Worm (Caenorhabditis elegans) whole organism, L4 larva: ENCODE data around the gene H25P19.1.

Experiments used
- F10B5.3 ChIP-seq: sonication (generic microtip); optimal IDR thresholded peaks from 2 replicates; lab custom pipeline; 2016; ENCODE audit warnings: mild to moderate bottlenecking, missing genetic modification characterization, missing compliant biosample characterization
- F26F4.8 ChIP-seq: fragments of 200-800 bp; sonication (Bioruptor generic); conservative IDR thresholded peaks from 2 replicates; pipeline ENCODE4 v1.3.6; 2022; ENCODE audit warnings: missing genetic modification characterization, missing compliant biosample characterization
- F37D6.2 ChIP-seq: sonication (generic microtip); optimal IDR thresholded peaks from 2 replicates; lab custom pipeline; 2016; ENCODE audit warnings: mild to moderate bottlenecking, missing genetic modification characterization, missing compliant biosample characterization
- F44E2.7 ChIP-seq: fragments of 200-800 bp; sonication (Bioruptor generic); IDR thresholded peaks from 2 replicates; pipeline ENCODE4 v2.1.2; 2022; ENCODE audit warnings: missing genetic modification characterization, missing compliant biosample characterization
- T20F7.1 ChIP-seq: fragments of 200-800 bp; sonication (Bioruptor generic); optimal IDR thresholded peaks from 2 replicates; lab custom pipeline; 2018; ENCODE audit warnings: mild to moderate bottlenecking, missing genetic modification characterization, missing compliant biosample characterization
- T26A8.4 ChIP-seq: fragments of 200-800 bp; sonication (Bioruptor generic); IDR thresholded peaks from 2 replicates; pipeline ENCODE4 v1.3.6; 2022; ENCODE audit warnings: missing genetic modification characterization, missing compliant biosample characterization
- ZK546.5 ChIP-seq, 2 experiments: sonication (generic microtip); optimal IDR thresholded peaks; 2 replicates each; lab custom pipeline; 2017; ENCODE audit warnings: missing biosample characterization in 2 of 2, missing genetic modification characterization in 2 of 2
- aly-2 ChIP-seq: sonication (generic microtip); optimal IDR thresholded peaks from 2 replicates; lab custom pipeline; 2018; ENCODE audit warnings: missing biosample characterization, missing genetic modification characterization
- ama-1 ChIP-seq: fragments of 150-350 bp; optimal IDR thresholded peaks from 2 replicates; lab custom pipeline; 2014; ENCODE audit warnings: inconsistent platforms, mixed read lengths
- attf-4 ChIP-seq: sonication (generic microtip); optimal IDR thresholded peaks from 3 replicates; lab custom pipeline; 2017; ENCODE audit warnings: missing biosample characterization, missing genetic modification characterization
- ceh-20 ChIP-seq: fragments of 200-800 bp; sonication (Bioruptor generic); IDR thresholded peaks from 2 replicates; pipeline ENCODE4 v1.3.6; 2022; ENCODE audit warnings: missing genetic modification reagents, missing genetic modification characterization, missing compliant biosample characterization
- ceh-28 ChIP-seq: fragments of 150-350 bp; optimal IDR thresholded peaks from 2 replicates; lab custom pipeline; 2014; ENCODE audit warnings: missing biosample characterization, missing genetic modification reagents, missing genetic modification characterization
- ceh-32 ChIP-seq: sonication (generic microtip); optimal IDR thresholded peaks from 2 replicates; lab custom pipeline; 2016; ENCODE audit warnings: mild to moderate bottlenecking, missing genetic modification characterization, missing compliant biosample characterization; ENCODE audit not compliant: poor library complexity
- daf-12 ChIP-seq: fragments of 150-350 bp; optimal IDR thresholded peaks from 2 replicates; lab custom pipeline; 2014; ENCODE audit warnings: missing biosample characterization, missing genetic modification reagents, missing genetic modification characterization
- daf-19 ChIP-seq: fragments of 200-800 bp; sonication (Bioruptor generic); conservative IDR thresholded peaks from 2 replicates; pipeline ENCODE4 v1.3.6; 2022; ENCODE audit warnings: missing genetic modification characterization, missing compliant biosample characterization
- duxl-1 ChIP-seq: sonication (generic microtip); optimal IDR thresholded peaks from 2 replicates; lab custom pipeline; 2016; ENCODE audit warnings: mild to moderate bottlenecking, missing genetic modification characterization, moderate library complexity, missing compliant biosample characterization; ENCODE audit not compliant: poor library complexity
- egl-27 ChIP-seq: sonication (generic microtip); optimal IDR thresholded peaks from 3 replicates; lab custom pipeline; 2017; ENCODE audit warnings: missing biosample characterization, missing genetic modification reagents, missing genetic modification characterization
- hlh-11 ChIP-seq: fragments of 200-800 bp; sonication (Bioruptor generic); optimal IDR thresholded peaks from 2 replicates; lab custom pipeline; 2018; ENCODE audit warnings: mild to moderate bottlenecking, missing genetic modification characterization, missing compliant biosample characterization
- hmg-1.1 ChIP-seq: fragments of 200-800 bp; sonication (Bioruptor generic); IDR thresholded peaks from 2 replicates; pipeline ENCODE4 v1.3.6; 2022; ENCODE audit warnings: missing genetic modification reagents, missing genetic modification characterization, missing compliant biosample characterization
- lin-1 ChIP-seq: fragments of 200-800 bp; sonication (Bioruptor generic); IDR thresholded peaks from 2 replicates; pipeline ENCODE4 v1.3.6; 2022; ENCODE audit warnings: missing genetic modification reagents, missing genetic modification characterization, missing compliant biosample characterization
- lin-13 ChIP-seq: fragments of 150-350 bp; optimal IDR thresholded peaks from 2 replicates; lab custom pipeline; 2014; ENCODE audit warnings: missing biosample characterization, missing genetic modification reagents, missing genetic modification characterization
- lin-29 ChIP-seq: fragments of 200-800 bp; sonication (Bioruptor generic); IDR thresholded peaks from 2 replicates; pipeline ENCODE4 v1.3.6; 2022; ENCODE audit warnings: missing genetic modification reagents, missing genetic modification characterization, missing compliant biosample characterization
- lin-38 ChIP-seq: fragments of 200-800 bp; sonication (Bioruptor generic); IDR thresholded peaks from 2 replicates; pipeline ENCODE4 v1.3.6; 2022; ENCODE audit warnings: missing genetic modification reagents, missing genetic modification characterization, missing compliant biosample characterization
- lin-39 ChIP-seq: fragments of 150-350 bp; optimal IDR thresholded peaks from 2 replicates; lab custom pipeline; 2014; ENCODE audit warnings: missing biosample characterization, missing genetic modification reagents, missing genetic modification characterization
- lir-3 ChIP-seq: sonication (generic microtip); optimal IDR thresholded peaks from 2 replicates; lab custom pipeline; 2016; ENCODE audit warnings: mild to moderate bottlenecking, missing genetic modification characterization, missing compliant biosample characterization
- lsy-2 ChIP-seq, 2 experiments: fragments of 150-350 bp in 1 of 2; sonication (generic microtip) in 1 of 2; optimal IDR thresholded peaks; 2 replicates each; lab custom pipeline; 2014 to 2017; ENCODE audit warnings: missing biosample characterization in 2 of 2, missing genetic modification characterization in 2 of 2
- madf-5 ChIP-seq, 2 experiments: fragments of 200-800 bp; sonication (Bioruptor generic); IDR thresholded peaks; 2 replicates each; pipeline ENCODE4 v1.3.6; 2022; ENCODE audit warnings: missing compliant biosample characterization in 2 of 2, missing genetic modification characterization in 2 of 2
- mdl-1 ChIP-seq, 2 experiments: fragments of 150-350 bp in 1 of 2; sonication (generic microtip) in 1 of 2; optimal IDR thresholded peaks; 2 replicates each; lab custom pipeline; 2014 to 2017; ENCODE audit warnings: missing biosample characterization in 2 of 2, missing genetic modification characterization in 2 of 2
- mes-2 ChIP-seq: sonication (generic microtip); optimal IDR thresholded peaks from 2 replicates; lab custom pipeline; 2016; ENCODE audit warnings: missing genotype, mild to moderate bottlenecking, missing genetic modification characterization, missing compliant biosample characterization; ENCODE audit not compliant: poor library complexity, severe bottlenecking
- mxl-3 ChIP-seq: fragments of 200-800 bp; sonication (Bioruptor generic); optimal IDR thresholded peaks from 2 replicates; lab custom pipeline; 2018; ENCODE audit warnings: mild to moderate bottlenecking, missing genetic modification characterization, missing compliant biosample characterization
- nhr-11 ChIP-seq: fragments of 150-350 bp; optimal IDR thresholded peaks from 2 replicates; lab custom pipeline; 2014; ENCODE audit warnings: missing biosample characterization, missing genetic modification characterization
- nhr-237 ChIP-seq: sonication (generic microtip); optimal IDR thresholded peaks from 2 replicates; lab custom pipeline; 2017; ENCODE audit warnings: missing biosample characterization, missing genetic modification characterization
- nhr-41 ChIP-seq: fragments of 200-800 bp; sonication (Bioruptor generic); IDR thresholded peaks from 2 replicates; pipeline ENCODE4 v1.3.6; 2022; ENCODE audit warnings: missing genetic modification reagents, missing genetic modification characterization, missing compliant biosample characterization
- nhr-42 ChIP-seq: fragments of 200-800 bp; sonication (Bioruptor generic); IDR thresholded peaks from 2 replicates; pipeline ENCODE4 v1.3.6; 2022; ENCODE audit warnings: missing genetic modification characterization, missing compliant biosample characterization
- nhr-77 ChIP-seq: fragments of 150-350 bp; optimal IDR thresholded peaks from 2 replicates; lab custom pipeline; 2014; ENCODE audit warnings: missing biosample characterization, missing genetic modification characterization
- php-3 ChIP-seq: fragments of 200-800 bp; sonication (Bioruptor generic); IDR thresholded peaks from 2 replicates; pipeline ENCODE4 v1.3.6; 2022; ENCODE audit warnings: missing genetic modification reagents, missing genetic modification characterization, missing compliant biosample characterization
- pqm-1 ChIP-seq: sonication (generic microtip); optimal IDR thresholded peaks from 2 replicates; lab custom pipeline; 2017; ENCODE audit warnings: missing biosample characterization, missing genetic modification characterization
- rbr-2 ChIP-seq: sonication (generic microtip); optimal IDR thresholded peaks from 2 replicates; lab custom pipeline; 2016; ENCODE audit warnings: missing genotype, missing genetic modification characterization, missing compliant biosample characterization
- saeg-2 ChIP-seq: fragments of 200-800 bp; sonication (Bioruptor generic); IDR thresholded peaks from 2 replicates; pipeline ENCODE4 v1.3.6; 2022; ENCODE audit warnings: missing genetic modification reagents, missing genetic modification characterization, missing compliant biosample characterization
- sdz-12 ChIP-seq: fragments of 200-800 bp; sonication (Bioruptor generic); optimal IDR thresholded peaks from 2 replicates; lab custom pipeline; 2018; ENCODE audit warnings: mild to moderate bottlenecking, missing genetic modification characterization, missing compliant biosample characterization
- snpc-1.2 ChIP-seq: fragments of 200-800 bp; sonication (Bioruptor generic); IDR thresholded peaks from 2 replicates; pipeline ENCODE4 v1.3.6; 2022; ENCODE audit warnings: missing genetic modification reagents, missing genetic modification characterization, missing compliant biosample characterization
- snpc-4 ChIP-seq: fragments of 150-350 bp; optimal IDR thresholded peaks from 2 replicates; lab custom pipeline; 2014; ENCODE audit warnings: missing biosample characterization, missing genetic modification characterization
- tag-97 ChIP-seq: fragments of 200-800 bp; sonication (Bioruptor generic); IDR thresholded peaks from 2 replicates; pipeline ENCODE4 v1.3.6; 2022; ENCODE audit warnings: missing genetic modification characterization, missing compliant biosample characterization
- tra-1 ChIP-seq: fragments of 200-800 bp; sonication (Bioruptor generic); IDR thresholded peaks from 2 replicates; pipeline ENCODE4 v1.3.6; 2022; ENCODE audit warnings: missing genetic modification reagents, missing genetic modification characterization, missing compliant biosample characterization
- unc-130 ChIP-seq: sonication (generic microtip); optimal IDR thresholded peaks from 2 replicates; lab custom pipeline; 2016; ENCODE audit warnings: missing genetic modification reagents, missing genetic modification characterization, missing compliant biosample characterization
- unc-39 ChIP-seq: sonication (generic microtip); optimal IDR thresholded peaks from 2 replicates; lab custom pipeline; 2017; ENCODE audit warnings: missing biosample characterization, missing genetic modification characterization
- unc-62 ChIP-seq, 3 experiments: fragments of 150-350 bp in 1 of 3; sonication (generic microtip); optimal IDR thresholded peaks in 2 of 3; peaks in 1 of 3; 1 replicate in 1 of 3; 2 replicates in 2 of 3; lab custom pipeline; 2014 to 2017; ENCODE audit warnings: missing biosample characterization in 3 of 3, missing genetic modification characterization in 3 of 3, missing genetic modification reagents in 3 of 3, missing genotype in 1 of 3
- zag-1 ChIP-seq: fragments of 150-350 bp; optimal IDR thresholded peaks from 2 replicates; lab custom pipeline; 2014; ENCODE audit warnings: missing biosample characterization, missing genetic modification characterization
- zfp-2 ChIP-seq: sonication (generic microtip); optimal IDR thresholded peaks from 2 replicates; lab custom pipeline; 2016; ENCODE audit warnings: mild to moderate bottlenecking, missing genetic modification characterization, missing compliant biosample characterization
- zfp-3 ChIP-seq: fragments of 200-800 bp; sonication (Bioruptor generic); conservative IDR thresholded peaks from 2 replicates; pipeline ENCODE4 v1.3.6; 2022; ENCODE audit warnings: missing genetic modification reagents, missing genetic modification characterization, missing compliant biosample characterization
- zip-11 ChIP-seq: fragments of 200-800 bp; sonication (Bioruptor generic); IDR thresholded peaks from 2 replicates; pipeline ENCODE4 v1.3.6; 2022; ENCODE audit warnings: missing genetic modification characterization, missing compliant biosample characterization

The H25P19.1 gene

DNA sequence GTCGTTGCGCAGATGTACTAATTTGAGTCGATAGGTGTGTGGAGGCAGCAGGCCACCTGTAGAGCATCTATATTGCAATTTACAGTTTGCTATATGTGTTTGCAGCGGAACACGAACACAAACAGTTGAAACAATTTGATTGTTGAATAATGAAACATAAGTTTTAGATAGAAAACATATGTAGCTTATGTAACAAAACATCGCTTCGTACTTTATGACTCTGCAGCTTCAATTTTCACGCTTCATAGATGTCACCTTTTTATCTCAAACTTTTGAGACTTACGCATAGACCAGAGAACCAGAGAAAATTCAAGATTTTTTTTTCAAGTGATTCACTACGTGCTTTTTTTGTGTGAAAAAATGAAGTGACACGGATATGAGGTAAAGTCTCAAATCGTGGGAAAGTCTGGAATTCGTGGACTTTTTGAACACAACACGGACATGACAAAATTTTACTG is 36.4 kb downstream of the H25P19.1 start, which contains the start of gene fbxb-72 (continued):
- TF ChIP-seq hmg-1.1 (GFP tag; lab: Robert Waterston, UW) (no peak; the same call in 1 of the 2 replicates), ceh-20 (GFP tag; lab: Robert Waterston, UW) (peak; percentile 59), rbr-2 (tag; lab: Kevin White, UChicago) (peak; percentile 34), F26F4.8 (no peak), F10B5.3 (no peak), zag-1 (tag; lab: Kevin White, UChicago) (no peak), zip-11 (GFP tag; lab: Robert Waterston, UW) (no peak), saeg-2 (GFP tag; lab: Robert Waterston, UW) (peak; percentile 74), nhr-41 (0 out of 2 replicates have a peak, but pooled peaks have one; percentile 7), aly-2 (no peak), T20F7.1 (GFP tag; lab: Kevin White, UChicago) (peak; percentile 70), T26A8.4 (GFP tag; lab: Robert Waterston, UW) (peak; percentile 96), daf-19 (no peak), nhr-11 (tag; lab: Kevin White, UChicago) (peak; percentile 49), duxl-1 (peak; percentile 75), pqm-1 (tag; lab: Kevin White, UChicago) (no peak), mes-2 (peak; percentile 86), egl-27 (tag; lab: Kevin White, UChicago) (no peak), ceh-28 (tag; lab: Kevin White, UChicago) (no peak), ama-1 (peak; percentile 99), nhr-77 (tag; lab: Kevin White, UChicago) (peak; percentile 93), lin-39 (no peak), lin-29 (GFP tag; lab: Robert Waterston, UW) (no peak; the same call in 1 of the 2 replicates), snpc-4 (no peak), sdz-12 (GFP tag; lab: Kevin White, UChicago) (no peak), tra-1 (no peak; the same call in 1 of the 2 replicates), nhr-42 (GFP tag; lab: Robert Waterston, UW) (peak; percentile 89), nhr-237 (tag; lab: Kevin White, UChicago) (no peak), tag-97 (GFP tag; lab: Robert Waterston, UW) (no peak), lir-3 (tag; lab: Kevin White, UChicago) (no peak), mxl-3 (GFP tag; lab: Kevin White, UChicago) (peak; percentile 42), unc-62 (GFP tag; optimal IDR thresholded peaks at IDR 0.05 in 1 of 2; lab: Kevin White, UChicago) (peak in 1 of 2 experiments; percentile 80), unc-62 (tag; optimal IDR thresholded peaks at IDR 0.05; lab: Kevin White, UChicago) (no peak), unc-39 (tag; lab: Kevin White, UChicago) (no peak), zfp-3 (peak; percentile 97), attf-4 (tag; lab: Kevin White, UChicago) (no peak), php-3 (GFP tag; lab: Robert Waterston, UW) (peak; percentile 76; the same call in 1 of the 2 replicates), lsy-2 (tag; optimal IDR thresholded peaks at IDR 0.05; lab: Kevin White, UChicago) (peak; percentile 76 to 84), daf-12 (no peak), unc-130 (GFP tag; lab: Kevin White, UChicago) (no peak), lin-1 (GFP tag; lab: Robert Waterston, UW) (no peak; the same call in 1 of the 2 replicates), snpc-1.2 (peak; percentile 58; the same call in 1 of the 2 replicates), lin-13 (GFP tag; lab: Kevin White, UChicago) (peak; percentile 14), ceh-32 (tag; lab: Kevin White, UChicago) (no peak), ZK546.5 (tag; optimal IDR thresholded peaks at IDR 0.05; lab: Kevin White, UChicago) (no peak), hlh-11 (peak; percentile 63), F44E2.7 (GFP tag; lab: Robert Waterston, UW) (no peak), zfp-2 (tag; lab: Kevin White, UChicago) (no peak), F37D6.2 (tag; lab: Kevin White, UChicago) (no peak), mdl-1 (tag; optimal IDR thresholded peaks at IDR 0.05; lab: Kevin White, UChicago) (no peak), lin-38 (GFP tag; lab: Robert Waterston, UW) (peak; percentile 58), madf-5 (GFP tag; IDR thresholded peaks at IDR 0.05; lab: Robert Waterston, UW) (no peak)
